Worm (Caenorhabditis elegans): ENCODE results near the gene F26F4.8.

The F26F4.8 gene

DNA sequence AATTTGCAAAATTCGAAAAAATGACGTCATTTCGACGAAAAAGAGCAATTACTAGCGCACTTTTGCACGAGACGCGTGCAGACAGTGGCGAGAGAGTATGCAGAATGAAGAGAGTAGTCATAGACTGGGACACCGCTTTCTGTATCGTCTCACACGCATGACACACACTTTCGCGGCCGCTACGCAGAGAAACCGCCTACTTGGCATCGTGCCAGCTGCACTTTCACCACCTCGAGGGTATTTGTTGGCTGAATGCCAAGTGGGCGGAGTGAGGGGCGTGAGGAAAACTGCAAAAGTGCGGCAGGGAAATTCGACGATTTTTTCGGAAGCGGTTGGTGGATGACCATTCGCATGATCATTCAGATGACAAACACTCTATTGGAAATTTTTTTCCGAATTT lies 5.5 kb downstream of the F26F4.8 start (continued):
- TF ChIP-seq T26A8.4 (GFP tag; IDR thresholded peaks at IDR 0.05): peak; percentile 98
- TF ChIP-seq mdt-29 (GFP tag; IDR thresholded peaks at IDR 0.05): peak; percentile 98
- no peak for TF ChIP-seq ztf-11 (tag; optimal IDR thresholded peaks at IDR 0.05)
- TF ChIP-seq Y5F2A.4 (GFP tag; optimal IDR thresholded peaks at IDR 0.05): peak; percentile 85
- peak; percentile 81; the same call in 1 of the 2 replicates for TF ChIP-seq ZK337.2 (GFP tag; IDR thresholded peaks at IDR 0.05)
- no peak for TF ChIP-seq lin-39 (tag; optimal IDR thresholded peaks at IDR 0.05)
- peak; percentile 95 for TF ChIP-seq sdz-12 (GFP tag; optimal IDR thresholded peaks at IDR 0.05)
- TF ChIP-seq zag-1 (tag; optimal IDR thresholded peaks at IDR 0.05): peak; percentile 62
- peak; percentile 95 for TF ChIP-seq T20F7.1 (GFP tag; optimal IDR thresholded peaks at IDR 0.05)
- peak; percentile 97 for TF ChIP-seq F37D6.2 (tag; optimal IDR thresholded peaks at IDR 0.05)
- TF ChIP-seq lin-38 (GFP tag; IDR thresholded peaks at IDR 0.05): peak; percentile 94
- peak; percentile 93 for TF ChIP-seq spr-3 (GFP tag; optimal IDR thresholded peaks at IDR 0.05)
- TF ChIP-seq pha-4 (GFP tag; IDR thresholded peaks at IDR 0.05): peak; percentile 98
- peak; percentile 55 for TF ChIP-seq pha-4 (tag; optimal IDR thresholded peaks at IDR 0.05)
- peak; percentile 77 for TF ChIP-seq nhr-237 (tag; optimal IDR thresholded peaks at IDR 0.05)
- no peak for TF ChIP-seq tag-97 (GFP tag; IDR thresholded peaks at IDR 0.05)
- peak; percentile 99 for TF ChIP-seq mep-1 (tag; optimal IDR thresholded peaks at IDR 0.05)
- peak; percentile 64 for TF ChIP-seq skn-1 (tag; optimal IDR thresholded peaks at IDR 0.05)
- no peak for TF ChIP-seq Y105C5A.15 (GFP tag; IDR thresholded peaks at IDR 0.05)

DNA sequence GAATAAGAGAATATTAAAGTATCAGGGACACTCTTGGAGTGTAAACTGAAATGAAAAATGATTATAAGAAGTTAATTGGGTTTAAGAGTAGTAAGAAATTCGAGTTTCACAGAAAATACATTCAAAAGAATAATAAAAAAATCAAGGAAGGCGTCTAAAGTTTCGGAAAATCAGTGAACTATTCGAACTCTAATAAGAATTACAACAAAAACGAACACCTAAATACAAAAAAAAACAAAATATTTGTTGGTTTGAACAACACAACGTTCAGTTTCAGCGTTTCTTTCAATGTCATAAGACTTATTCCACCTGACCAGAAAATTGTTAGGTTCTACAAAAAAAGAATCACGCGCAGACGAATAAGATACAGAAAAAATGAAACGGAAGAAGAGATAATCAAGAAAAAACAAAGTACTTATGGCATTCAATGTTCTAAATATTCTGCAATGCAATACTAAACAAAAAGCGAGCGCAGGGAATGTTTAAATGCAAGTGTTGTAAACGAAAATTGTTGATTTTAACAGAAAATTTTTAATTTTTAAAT lies 6.2 kb downstream of the F26F4.8 start, which contains the start of gene nhl-2:
nhl-2 (minus strand) TSS at position 51 of the 544 bp plus-strand sequence.
- TF ChIP-seq dmd-6 (GFP tag; IDR thresholded peaks at IDR 0.05) (peak; percentile 5; the same call in 1 of the 2 replicates), unc-62 (GFP tag; optimal IDR thresholded peaks at IDR 0.05 in 1 of 2) (no peak), unc-62 (tag; optimal IDR thresholded peaks at IDR 0.05) (no peak), snpc-1.2 (GFP tag; IDR thresholded peaks at IDR 0.05) (no peak), Y48G9A.11 (GFP tag; IDR thresholded peaks at IDR 0.05) (no peak), zfp-2 (tag; optimal IDR thresholded peaks at IDR 0.05) (no peak), fos-1 (tag; optimal IDR thresholded peaks at IDR 0.05) (no peak), hlh-30 (tag; optimal IDR thresholded peaks at IDR 0.05; ENCODE audit: insufficient read depth) (peak; percentile 76), ctbp-1 (GFP tag; IDR thresholded peaks at IDR 0.05) (no peak), nhr-6 (tag; optimal IDR thresholded peaks at IDR 0.05) (no peak), mep-1 (tag; optimal IDR thresholded peaks at IDR 0.05) (no peak), Y75B8A.6 (GFP tag; IDR thresholded peaks at IDR 0.05) (no peak), madf-5 (GFP tag; IDR thresholded peaks at IDR 0.05) (no peak), pqm-1 (tag; optimal IDR thresholded peaks at IDR 0.05) (no peak), jun-1 (tag; optimal IDR thresholded peaks at IDR 0.05) (no peak), spr-1 (tag; optimal IDR thresholded peaks at IDR 0.05) (no peak), nhr-111 (GFP tag; optimal IDR thresholded peaks at IDR 0.05) (no peak), aha-1 (tag) (peak; percentile 50), skn-1 (tag; optimal IDR thresholded peaks at IDR 0.05) (no peak), lin-1 (GFP tag; IDR thresholded peaks at IDR 0.05) (no peak), ceh-62 (tag; optimal IDR thresholded peaks at IDR 0.05) (no peak), zip-11 (GFP tag; IDR thresholded peaks at IDR 0.05) (no peak), mxl-3 (GFP tag; optimal IDR thresholded peaks at IDR 0.05) (no peak), nhr-10 (tag; optimal IDR thresholded peaks at IDR 0.05) (no peak), daf-16 (GFP tag; optimal IDR thresholded peaks at IDR 0.05) (no peak), daf-16 (tag; optimal IDR thresholded peaks at IDR 0.05) (no peak), Y5F2A.4 (GFP tag; optimal IDR thresholded peaks at IDR 0.05) (no peak), duxl-1 (tag; optimal IDR thresholded peaks at IDR 0.05; ENCODE audit: poor library complexity) (no peak), attf-4 (tag; optimal IDR thresholded peaks at IDR 0.05) (no peak)
